Fruit fly (Drosophila melanogaster): ENCODE data around the gene CG12231.

Gene CG12231

DNA sequence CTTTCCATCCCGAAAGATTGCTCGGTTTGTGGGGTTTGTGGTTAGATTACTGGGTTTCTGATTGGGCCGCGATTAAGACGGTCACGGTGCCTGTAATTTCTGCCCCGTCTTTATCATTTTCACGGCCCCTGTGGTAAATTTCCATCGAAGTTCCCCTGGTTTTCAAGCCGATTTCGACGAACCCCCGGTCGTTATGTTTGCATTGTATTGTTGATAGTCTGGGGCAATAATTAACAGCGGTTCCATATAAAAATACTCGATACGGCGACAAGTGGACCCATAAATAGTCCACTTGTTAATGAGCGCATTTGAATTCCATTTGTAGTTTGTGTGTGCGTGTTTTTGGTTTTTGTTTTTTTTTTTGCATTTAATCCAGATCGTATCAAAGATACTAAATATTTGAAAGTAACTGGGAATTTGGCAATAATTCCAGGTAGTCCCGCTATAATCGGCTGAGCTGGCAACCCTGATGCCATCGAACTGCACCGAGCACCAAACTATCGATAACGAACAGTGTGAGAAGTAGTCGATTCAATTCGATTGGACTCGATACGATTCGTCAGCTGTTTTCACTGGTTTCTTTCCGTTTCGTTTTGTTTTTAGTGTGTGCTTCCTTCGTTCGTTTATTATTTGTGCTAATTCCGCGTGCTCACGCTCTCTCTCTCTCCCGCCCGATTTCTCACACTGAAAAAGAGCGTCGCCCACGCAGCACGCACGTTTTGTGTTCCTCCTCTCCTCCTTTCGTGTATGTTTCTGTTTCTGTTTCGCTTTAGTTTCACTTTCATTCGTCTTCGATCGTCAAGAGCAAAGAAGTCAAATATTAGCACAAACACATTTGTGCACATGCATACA is 26.0 kb downstream of the CG12231 start (continued):
- TF ChIP-seq CG16813 (GFP tag; IDR thresholded peaks at IDR 0.05; ENCODE audit: partially characterized antibody) (peak; percentile 84), pb (GFP tag; optimal IDR thresholded peaks at IDR 0.05) (no peak), CG2875 (GFP tag; optimal IDR thresholded peaks at IDR 0.05) (no peak), CG11695 (GFP tag; IDR thresholded peaks at IDR 0.05) (0 out of 3 replicates have a peak, but pooled peaks have one; percentile 16), lmd (GFP tag; IDR thresholded peaks at IDR 0.05) (peak; percentile 31; the same call in 1 of the 2 replicates), CG14441 (GFP tag; IDR thresholded peaks at IDR 0.05) (no peak), CG10321 (GFP tag; IDR thresholded peaks at IDR 0.05) (no peak), BtbVII (GFP tag; optimal IDR thresholded peaks at IDR 0.05) (no peak), NfI (GFP tag; optimal IDR thresholded peaks at IDR 0.05) (no peak), gce (GFP tag; IDR thresholded peaks at IDR 0.05) (0 out of 3 replicates have a peak, but pooled peaks have one; percentile 28), HLHmδ (GFP tag; optimal IDR thresholded peaks at IDR 0.05) (no peak), CrebB (tag; optimal IDR thresholded peaks at IDR 0.05) (no peak), Taf1 (GFP tag; IDR thresholded peaks at IDR 0.05) (no peak), CG34422 (GFP tag; IDR thresholded peaks at IDR 0.05) (peak; percentile 46; the same call in 1 of the 3 replicates), CG8924 (tag; optimal IDR thresholded peaks at IDR 0.05) (peak; percentile 39), Hand (GFP tag; optimal IDR thresholded peaks at IDR 0.05) (peak; percentile 43), CG16779 (GFP tag; IDR thresholded peaks at IDR 0.05) (0 out of 2 replicates have a peak, but pooled peaks have one; percentile 16), CG17568 (GFP tag; optimal IDR thresholded peaks at IDR 0.05) (no peak), jigr1 (GFP tag; IDR thresholded peaks at IDR 0.05) (no peak), Jarid2 (GFP tag; optimal IDR thresholded peaks at IDR 0.05) (no peak), Dbx (GFP tag; IDR thresholded peaks at IDR 0.05) (0 out of 3 replicates have a peak, but pooled peaks have one; percentile 13), en (GFP tag; optimal IDR thresholded peaks at IDR 0.05) (no peak), Hr51 (GFP tag; optimal IDR thresholded peaks at IDR 0.05) (no peak), gfzf (GFP tag; optimal IDR thresholded peaks at IDR 0.05) (peak; percentile 48), CG11560 (tag; IDR thresholded peaks at IDR 0.05) (peak; percentile 96), Bteb2 (GFP tag; optimal IDR thresholded peaks at IDR 0.05) (no peak), CG6813 (GFP tag; optimal IDR thresholded peaks at IDR 0.05) (peak; percentile 29), HmgZ (tag; optimal IDR thresholded peaks at IDR 0.05) (peak; percentile 41), HHEX (GFP tag; optimal IDR thresholded peaks at IDR 0.05) (no peak), pan (optimal IDR thresholded peaks at IDR 0.05) (no peak), pan (GFP tag; optimal IDR thresholded peaks at IDR 0.05 in 1 of 2, IDR thresholded peaks at IDR 0.05 in 1 of 2) (peak in 1 of 2 experiments; percentile 43), Abd-B (GFP tag; optimal IDR thresholded peaks at IDR 0.05) (no peak), seq (GFP tag; IDR thresholded peaks at IDR 0.05) (no peak), Mrtf (GFP tag; IDR thresholded peaks at IDR 0.05) (no peak), CG8281 (tag; optimal IDR thresholded peaks at IDR 0.05) (no peak), row (GFP tag; IDR thresholded peaks at IDR 0.05) (peak; percentile 69), CG31224 (GFP tag; IDR thresholded peaks at IDR 0.05) (0 out of 2 replicates have a peak, but pooled peaks have one; percentile 19), pzg (GFP tag; optimal IDR thresholded peaks at IDR 0.05) (peak; percentile 74), tna (GFP tag; IDR thresholded peaks at IDR 0.05; ENCODE audit: partially characterized antibody) (peak; percentile 64), Atf6 (GFP tag; IDR thresholded peaks at IDR 0.05) (0 out of 2 replicates have a peak, but pooled peaks have one; percentile 27), croc (GFP tag; conservative IDR thresholded peaks at IDR 0.05) (no peak), Opbp (GFP tag; IDR thresholded peaks at IDR 0.05; ENCODE audit: partially characterized antibody) (peak; percentile 88), Dip3 (GFP tag; optimal IDR thresholded peaks at IDR 0.05) (peak; percentile 7), hth (optimal IDR thresholded peaks at IDR 0.05) (no peak), HLH3B (GFP tag; IDR thresholded peaks at IDR 0.05) (no peak), CG3281 (GFP tag; optimal IDR thresholded peaks at IDR 0.05) (peak; percentile 36), CG32772 (GFP tag; IDR thresholded peaks at IDR 0.05) (no peak), hbn (GFP tag; IDR thresholded peaks at IDR 0.05; ENCODE audit: partially characterized antibody) (peak; percentile 72)
